Fruit fly (Drosophila melanogaster) whole organism, embryonic: ENCODE data around the gene sff.

Source experiments
- Atf-2 ChIP-seq: fragments of 200-800 bp; sonication (Bioruptor generic); optimal IDR thresholded peaks from 2 replicates; lab custom pipeline; 2016; ENCODE audit warnings: missing biosample characterization, missing genetic modification characterization
- CG10147 ChIP-seq: fragments of 200-800 bp; sonication (Bioruptor generic); optimal IDR thresholded peaks from 2 replicates; lab custom pipeline; 2019; ENCODE audit warnings: missing biosample characterization, mild to moderate bottlenecking, missing genetic modification characterization, moderate library complexity
- CG10543 ChIP-seq: fragments of 200-800 bp; sonication (Bioruptor generic); optimal IDR thresholded peaks from 3 replicates; lab custom pipeline; 2017; ENCODE audit warnings: missing biosample characterization, mild to moderate bottlenecking, missing genetic modification characterization, moderate library complexity
- CG10565 ChIP-seq: fragments of 200-800 bp; sonication (Bioruptor generic); optimal IDR thresholded peaks from 3 replicates; lab custom pipeline; 2016; ENCODE audit warnings: missing biosample characterization, mild to moderate bottlenecking, missing genetic modification characterization
- CG12391 ChIP-seq: fragments of 200-800 bp; sonication (Bioruptor generic); optimal IDR thresholded peaks from 3 replicates; lab custom pipeline; 2018; ENCODE audit warnings: missing biosample characterization, mild to moderate bottlenecking, missing genetic modification characterization, moderate library complexity
- CG12659 ChIP-seq: fragments of 200-800 bp; sonication (Bioruptor generic); optimal IDR thresholded peaks from 3 replicates; lab custom pipeline; 2017; ENCODE audit warnings: mild to moderate bottlenecking, missing biosample characterization, missing genetic modification reagents, missing genetic modification characterization
- CG14710 ChIP-seq: fragments of 200-800 bp; sonication (Bioruptor generic); optimal IDR thresholded peaks from 3 replicates; lab custom pipeline; 2019; ENCODE audit warnings: missing biosample characterization, mild to moderate bottlenecking, missing genetic modification characterization, moderate library complexity
- CG15269 ChIP-seq: fragments of 200-800 bp; sonication (Bioruptor generic); optimal IDR thresholded peaks from 2 replicates; lab custom pipeline; 2018; ENCODE audit warnings: missing biosample characterization, mild to moderate bottlenecking, missing genetic modification characterization, moderate library complexity
- CG1529 ChIP-seq: fragments of 200-800 bp; sonication (Bioruptor generic); optimal IDR thresholded peaks from 3 replicates; lab custom pipeline; 2018; ENCODE audit warnings: missing biosample characterization, missing genetic modification characterization
- CG1602 ChIP-seq: fragments of 200-800 bp; sonication (Bioruptor generic); optimal IDR thresholded peaks from 3 replicates; lab custom pipeline; 2016; ENCODE audit warnings: missing biosample characterization, missing genetic modification characterization
- CG17359 ChIP-seq: fragments of 200-800 bp; sonication (Bioruptor generic); optimal IDR thresholded peaks from 3 replicates; lab custom pipeline; 2018; ENCODE audit warnings: missing biosample characterization, mild to moderate bottlenecking, missing genetic modification characterization, moderate library complexity
- CG17361 ChIP-seq: fragments of 200-800 bp; sonication (Bioruptor generic); IDR thresholded peaks from 3 replicates; pipeline ENCODE4 v1.3.6; 2022; ENCODE audit warnings: missing biosample characterization, missing genetic modification characterization
- CG1792 ChIP-seq: fragments of 200-800 bp; sonication (Bioruptor generic); optimal IDR thresholded peaks from 2 replicates; lab custom pipeline; 2016; ENCODE audit warnings: missing biosample characterization, missing genetic modification characterization
- CG3065 ChIP-seq: fragments of 200-800 bp; sonication (Bioruptor generic); optimal IDR thresholded peaks from 2 replicates; lab custom pipeline; 2016; ENCODE audit warnings: missing biosample characterization, missing genetic modification characterization
- CG32532 ChIP-seq: fragments of 200-800 bp; sonication (Bioruptor generic); IDR thresholded peaks from 2 replicates; pipeline ENCODE4 v1.3.6; 2022; ENCODE audit warnings: missing biosample characterization, missing genetic modification characterization
- CG33213 ChIP-seq: fragments of 200-800 bp; sonication (Bioruptor generic); optimal IDR thresholded peaks from 3 replicates; lab custom pipeline; 2016; ENCODE audit warnings: missing biosample characterization, missing genetic modification characterization
- CG3407 ChIP-seq: fragments of 200-800 bp; sonication (Bioruptor generic); optimal IDR thresholded peaks from 2 replicates; lab custom pipeline; 2018; ENCODE audit warnings: missing biosample characterization, mild to moderate bottlenecking, missing genetic modification characterization
- CG34224 ChIP-seq: fragments of 200-800 bp; sonication (Bioruptor generic); IDR thresholded peaks from 3 replicates; pipeline ENCODE4 v1.3.6; 2022; ENCODE audit warnings: missing biosample characterization, missing genetic modification characterization; ENCODE audit not compliant: partially characterized antibody
- CG6272 ChIP-seq: fragments of 200-800 bp; sonication (Bioruptor generic); IDR thresholded peaks from 2 replicates; pipeline ENCODE4 v1.3.6; 2022; ENCODE audit warnings: missing biosample characterization, missing genetic modification characterization
- CG6683 ChIP-seq: fragments of 200-800 bp; sonication (Bioruptor generic); optimal IDR thresholded peaks from 2 replicates; lab custom pipeline; 2017; ENCODE audit warnings: missing biosample characterization, mild to moderate bottlenecking, missing genetic modification characterization, missing genetic modification reagents
- CG8281 ChIP-seq: fragments of 200-800 bp; sonication (Bioruptor generic); optimal IDR thresholded peaks from 2 replicates; lab custom pipeline; 2018; ENCODE audit warnings: missing biosample characterization, mild to moderate bottlenecking, missing genetic modification characterization, moderate library complexity
- Chrac-16 ChIP-seq: fragments of 200-800 bp; sonication (Bioruptor generic); optimal IDR thresholded peaks from 3 replicates; lab custom pipeline; 2016; ENCODE audit warnings: missing biosample characterization, missing genetic modification characterization
- CoRest ChIP-seq: fragments of 200-800 bp; sonication (Bioruptor generic); optimal IDR thresholded peaks from 3 replicates; lab custom pipeline; 2018; ENCODE audit warnings: missing biosample characterization, mild to moderate bottlenecking, missing genetic modification characterization, moderate library complexity
- Dad ChIP-seq: fragments of 200-800 bp; sonication (Bioruptor generic); optimal IDR thresholded peaks from 3 replicates; lab custom pipeline; 2016; ENCODE audit warnings: missing biosample characterization, missing genetic modification characterization
- Dek ChIP-seq: fragments of 200-800 bp; sonication (Bioruptor generic); optimal IDR thresholded peaks from 3 replicates; lab custom pipeline; 2019; ENCODE audit warnings: missing biosample characterization, mild to moderate bottlenecking, missing genetic modification characterization, moderate library complexity
- Dref ChIP-seq: fragments of 200-800 bp; sonication (Bioruptor generic); IDR thresholded peaks from 2 replicates; pipeline ENCODE4 v1.3.6; 2022; ENCODE audit warnings: missing biosample characterization, missing genetic modification characterization
- Lpt ChIP-seq: fragments of >200 bp; optimal IDR thresholded peaks from 2 replicates; lab custom pipeline; 2018; ENCODE audit warnings: missing biosample characterization, missing genetic modification characterization
- MBD-R2 ChIP-seq: fragments of 200-800 bp; sonication (Bioruptor generic); IDR thresholded peaks from 2 replicates; pipeline ENCODE4 v1.3.6; 2022; ENCODE audit warnings: missing biosample characterization, missing genetic modification characterization
- Myb ChIP-seq: fragments of 200-800 bp; sonication (Bioruptor generic); optimal IDR thresholded peaks from 2 replicates; lab custom pipeline; 2016; ENCODE audit warnings: missing biosample characterization, missing genetic modification characterization
- NC2α ChIP-seq: fragments of 200-800 bp; sonication (Bioruptor generic); optimal IDR thresholded peaks from 2 replicates; lab custom pipeline; 2016; ENCODE audit warnings: missing biosample characterization, missing genetic modification characterization
- Oli ChIP-seq: fragments of 200-800 bp; sonication (Bioruptor generic); optimal IDR thresholded peaks from 2 replicates; lab custom pipeline; 2018; ENCODE audit warnings: missing biosample characterization, mild to moderate bottlenecking, missing genetic modification characterization, moderate library complexity
- Sox102F ChIP-seq: fragments of 200-800 bp; sonication (Bioruptor generic); optimal IDR thresholded peaks from 2 replicates; lab custom pipeline; 2018; ENCODE audit warnings: missing biosample characterization, mild to moderate bottlenecking, missing genetic modification characterization, moderate library complexity
- Sry-β ChIP-seq: fragments of 200-800 bp; sonication (Bioruptor generic); optimal IDR thresholded peaks from 2 replicates; lab custom pipeline; 2018; ENCODE audit warnings: missing biosample characterization, mild to moderate bottlenecking, missing genetic modification characterization, moderate library complexity
- YL-1 ChIP-seq: fragments of 200-800 bp; sonication (Bioruptor generic); optimal IDR thresholded peaks from 3 replicates; lab custom pipeline; 2017; ENCODE audit warnings: missing biosample characterization, mild to moderate bottlenecking, missing genetic modification characterization
- chif ChIP-seq, 2 experiments: fragments of 200-800 bp; sonication (Bioruptor generic); optimal IDR thresholded peaks; 3 replicates each; lab custom pipeline; 2016; ENCODE audit warnings: missing biosample characterization in 2 of 2, missing genetic modification characterization in 2 of 2
- ems ChIP-seq: fragments of 200-800 bp; sonication (Bioruptor generic); optimal IDR thresholded peaks from 3 replicates; lab custom pipeline; 2016; ENCODE audit warnings: missing biosample characterization, missing genetic modification characterization
- fru ChIP-seq: fragments of >200 bp; optimal IDR thresholded peaks from 2 replicates; lab custom pipeline; 2017
- fu2 ChIP-seq: fragments of 200-800 bp; sonication (Bioruptor generic); optimal IDR thresholded peaks from 2 replicates; lab custom pipeline; 2016; ENCODE audit warnings: missing biosample characterization, missing genetic modification characterization
- gro ChIP-seq: fragments of 200-800 bp; sonication (Bioruptor generic); optimal IDR thresholded peaks from 2 replicates; lab custom pipeline; 2016; ENCODE audit warnings: missing biosample characterization, missing genetic modification characterization
- jigr1 ChIP-seq: fragments of 200-800 bp; sonication (Bioruptor generic); IDR thresholded peaks from 3 replicates; pipeline ENCODE4 v1.3.6; 2022; ENCODE audit warnings: missing biosample characterization, missing genetic modification characterization
- lmd ChIP-seq: fragments of 200-800 bp; sonication (Bioruptor generic); IDR thresholded peaks from 2 replicates; pipeline ENCODE4 v1.3.6; 2022; ENCODE audit warnings: missing biosample characterization, missing genetic modification characterization
- luna ChIP-seq: fragments of 200-800 bp; sonication (Bioruptor generic); optimal IDR thresholded peaks from 2 replicates; lab custom pipeline; 2016; ENCODE audit warnings: missing biosample characterization, missing genetic modification characterization
- mirr ChIP-seq: fragments of 200-800 bp; sonication (Bioruptor generic); optimal IDR thresholded peaks from 3 replicates; lab custom pipeline; 2018; ENCODE audit warnings: missing biosample characterization, mild to moderate bottlenecking, missing genetic modification characterization
- prd ChIP-seq, 3 experiments: fragments of >200 bp in 2 of 3; fragments of 200-800 bp in 1 of 3; sonication (Bioruptor generic) in 1 of 3; optimal IDR thresholded peaks in 2 of 3; IDR thresholded peaks in 1 of 3; 2 replicates in 2 of 3; 3 replicates in 1 of 3; pipeline versions ENCODE4 v1.3.6 to Lab custom; 2017 to 2022; ENCODE audit warnings: missing biosample characterization in 1 of 3, missing genetic modification characterization in 1 of 3
- row ChIP-seq: fragments of 200-800 bp; sonication (Bioruptor generic); IDR thresholded peaks from 3 replicates; pipeline ENCODE4 v1.3.6; 2022; ENCODE audit warnings: missing biosample characterization, missing genetic modification characterization
- schlank ChIP-seq: fragments of 200-800 bp; sonication (Bioruptor generic); optimal IDR thresholded peaks from 2 replicates; lab custom pipeline; 2018; ENCODE audit warnings: missing biosample characterization, mild to moderate bottlenecking, missing genetic modification characterization
- scrt ChIP-seq: fragments of 200-800 bp; sonication (Bioruptor generic); optimal IDR thresholded peaks from 2 replicates; lab custom pipeline; 2018; ENCODE audit warnings: missing biosample characterization, mild to moderate bottlenecking, missing genetic modification characterization, moderate library complexity
- vnd ChIP-seq: fragments of 200-800 bp; sonication (Bioruptor generic); IDR thresholded peaks from 3 replicates; pipeline ENCODE4 v1.3.6; 2022; ENCODE audit warnings: missing biosample characterization, missing genetic modification characterization; ENCODE audit not compliant: partially characterized antibody
- vvl ChIP-seq: fragments of 200-800 bp; sonication (Bioruptor generic); IDR thresholded peaks from 2 replicates; pipeline ENCODE4 v1.3.6; 2022; ENCODE audit warnings: missing biosample characterization, missing genetic modification characterization
- zfh2 ChIP-seq: fragments of 200-800 bp; sonication (Bioruptor generic); optimal IDR thresholded peaks from 2 replicates; lab custom pipeline; 2016; ENCODE audit warnings: missing biosample characterization, missing genetic modification characterization

sff gene

DNA sequence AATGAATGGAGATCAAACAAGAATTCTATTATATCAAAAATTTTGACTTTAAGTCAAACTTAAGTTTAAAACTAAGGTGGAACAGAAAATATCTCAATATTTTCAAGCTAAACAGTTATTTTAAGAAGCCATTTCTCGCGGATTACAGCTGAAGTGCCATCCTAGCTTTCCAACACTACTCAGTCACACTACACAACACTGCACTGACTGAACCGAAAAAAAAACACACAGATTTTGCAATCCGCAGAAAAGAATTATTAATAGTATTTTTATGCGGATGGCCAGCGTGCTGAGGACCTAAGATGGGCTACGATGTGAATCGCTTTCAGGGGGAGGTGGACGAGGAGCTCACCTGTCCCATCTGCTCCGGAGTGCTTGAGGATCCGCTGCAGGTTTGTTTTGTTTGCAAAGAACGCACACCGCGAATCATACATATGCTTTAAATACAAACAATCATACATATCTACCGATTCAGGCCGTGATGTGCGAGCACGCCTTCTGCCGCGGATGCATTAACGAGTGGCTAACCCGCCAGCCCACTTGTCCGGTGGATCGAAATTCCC is 31.9 kb upstream of the sff start, which contains the start of gene elgi (continued):
- TF ChIP-seq MBD-R2 (GFP tag; lab: Robert Waterston, UW) (peak; percentile 96), CG6272 (GFP tag; lab: Robert Waterston, UW) (no peak), CG6683 (GFP tag; lab: Kevin White, UChicago) (no peak), NC2α (GFP tag; lab: Kevin White, UChicago) (peak; percentile 1), CG32532 (GFP tag; lab: Robert Waterston, UW) (peak; percentile 58; the same call in 1 of the 2 replicates), mirr (GFP tag; lab: Kevin White, UChicago) (peak; percentile 47), Oli (tag; lab: Kevin White, UChicago) (no peak), vnd (GFP tag; lab: Robert Waterston, UW) (no peak), YL-1 (peak; percentile 86), Lpt (no peak), CG1529 (GFP tag; lab: Kevin White, UChicago) (peak; percentile 6), CG10565 (GFP tag; lab: Kevin White, UChicago) (no peak), CoRest (tag; lab: Kevin White, UChicago) (no peak), CG14710 (tag; lab: Kevin White, UChicago) (peak; percentile 35), Sry-β (peak; percentile 94), CG10147 (GFP tag; lab: Kevin White, UChicago) (peak; percentile 33), ems (GFP tag; lab: Kevin White, UChicago) (peak; percentile 47), Sox102F (no peak), CG8281 (no peak), CG15269 (tag; lab: Kevin White, UChicago) (no peak), fu2 (GFP tag; lab: Kevin White, UChicago) (peak; percentile 58), Chrac-16 (peak; percentile 67), schlank (tag; lab: Kevin White, UChicago) (peak; percentile 11), Atf-2 (GFP tag; lab: Kevin White, UChicago) (peak; percentile 26), Dref (no peak), lmd (peak; percentile 53; the same call in 1 of the 2 replicates), CG1792 (peak; percentile 64), fru (no peak), CG12659 (GFP tag; lab: Kevin White, UChicago) (peak; percentile 63), scrt (GFP tag; lab: Kevin White, UChicago) (no peak), CG1602 (GFP tag; lab: Kevin White, UChicago) (peak; percentile 4), luna (peak; percentile 2), CG33213 (GFP tag; lab: Kevin White, UChicago) (peak; percentile 51), Dek (tag; lab: Kevin White, UChicago) (peak; percentile 51), chif (GFP tag; optimal IDR thresholded peaks at IDR 0.05; lab: Kevin White, UChicago) (peak; percentile 35 to 63), CG34224 (GFP tag; lab: Robert Waterston, UW) (peak; percentile 40; the same call in 2 of the 3 replicates), Myb (peak; percentile 62), CG10543 (peak; percentile 20), zfh2 (peak; percentile 84), CG3065 (GFP tag; lab: Kevin White, UChicago) (no peak), prd (optimal IDR thresholded peaks at IDR 0.05; lab: Kevin White, UChicago) (no peak), prd (GFP tag; IDR thresholded peaks at IDR 0.05; lab: Robert Waterston, UW) (0 out of 3 replicates have a peak, but pooled peaks have one; percentile 9), row (GFP tag; lab: Robert Waterston, UW) (peak; percentile 84), CG3407 (GFP tag; lab: Kevin White, UChicago) (no peak), jigr1 (GFP tag; lab: Robert Waterston, UW) (no peak), gro (GFP tag; lab: Kevin White, UChicago) (peak; percentile 73), CG12391 (tag; lab: Kevin White, UChicago) (peak; percentile 47), Dad (GFP tag; lab: Kevin White, UChicago) (peak; percentile 43), CG17359 (tag; lab: Kevin White, UChicago) (peak; percentile 34), CG17361 (GFP tag; lab: Robert Waterston, UW) (no peak; the same call in 2 of the 3 replicates), vvl (GFP tag; lab: Robert Waterston, UW) (peak; percentile 61)
